Worm (Caenorhabditis elegans) whole organism, L4 larva: ENCODE measurements around the gene gst-42.
A peak's percentile ranks its signal among the peaks of the same experiment; 100 is the strongest.

Source experiments
- F10B5.3 ChIP-seq: sonication (generic microtip); optimal IDR thresholded peaks from 2 replicates; lab custom pipeline; 2016; ENCODE audit warnings: mild to moderate bottlenecking, missing genetic modification characterization, missing compliant biosample characterization
- F37D6.2 ChIP-seq: sonication (generic microtip); optimal IDR thresholded peaks from 2 replicates; lab custom pipeline; 2016; ENCODE audit warnings: mild to moderate bottlenecking, missing genetic modification characterization, missing compliant biosample characterization
- ZK337.2 ChIP-seq: fragments of 200-800 bp; sonication (Bioruptor generic); IDR thresholded peaks from 2 replicates; pipeline ENCODE4 v1.3.6; 2022; ENCODE audit warnings: missing genetic modification reagents, missing genetic modification characterization, missing compliant biosample characterization
- aha-1 ChIP-seq: fragments of 150-350 bp; peaks from one replicate; lab custom pipeline; 2014; ENCODE audit warnings: missing biosample characterization, missing genetic modification characterization
- arid-1 ChIP-seq: fragments of 200-800 bp; sonication (Bioruptor generic); conservative IDR thresholded peaks from 2 replicates; pipeline ENCODE4 v1.3.6; 2022; ENCODE audit warnings: missing genetic modification reagents, missing genetic modification characterization, missing compliant biosample characterization
- ceh-20 ChIP-seq: fragments of 200-800 bp; sonication (Bioruptor generic); IDR thresholded peaks from 2 replicates; pipeline ENCODE4 v1.3.6; 2022; ENCODE audit warnings: missing genetic modification reagents, missing genetic modification characterization, missing compliant biosample characterization
- ceh-28 ChIP-seq: fragments of 150-350 bp; optimal IDR thresholded peaks from 2 replicates; lab custom pipeline; 2014; ENCODE audit warnings: missing biosample characterization, missing genetic modification reagents, missing genetic modification characterization
- ceh-32 ChIP-seq: sonication (generic microtip); optimal IDR thresholded peaks from 2 replicates; lab custom pipeline; 2016; ENCODE audit warnings: mild to moderate bottlenecking, missing genetic modification characterization, missing compliant biosample characterization; ENCODE audit not compliant: poor library complexity
- ceh-44 ChIP-seq: fragments of 200-800 bp; sonication (Bioruptor generic); IDR thresholded peaks from 2 replicates; pipeline ENCODE4 v1.3.6; 2022; ENCODE audit warnings: missing genetic modification reagents, missing genetic modification characterization, missing compliant biosample characterization
- ceh-62 ChIP-seq: sonication (generic microtip); optimal IDR thresholded peaks from 2 replicates; lab custom pipeline; 2017; ENCODE audit warnings: missing biosample characterization, missing genetic modification characterization
- ces-1 ChIP-seq: fragments of 150-350 bp; sonication (generic microtip); optimal IDR thresholded peaks from 4 replicates; lab custom pipeline; 2014; ENCODE audit warnings: missing biosample characterization, missing genetic modification reagents, missing genetic modification characterization
- ctbp-1 ChIP-seq: fragments of 200-800 bp; sonication (Bioruptor generic); IDR thresholded peaks from 2 replicates; pipeline ENCODE4 v1.3.6; 2022; ENCODE audit warnings: missing genetic modification reagents, missing genetic modification characterization, missing compliant biosample characterization
- daf-19 ChIP-seq: fragments of 200-800 bp; sonication (Bioruptor generic); conservative IDR thresholded peaks from 2 replicates; pipeline ENCODE4 v1.3.6; 2022; ENCODE audit warnings: missing genetic modification characterization, missing compliant biosample characterization
- dmd-6 ChIP-seq: fragments of 200-800 bp; sonication (Bioruptor generic); IDR thresholded peaks from 2 replicates; pipeline ENCODE4 v1.3.6; 2022; ENCODE audit warnings: missing genetic modification reagents, missing genetic modification characterization, missing compliant biosample characterization
- dmd-9 ChIP-seq: fragments of 200-800 bp; sonication (Bioruptor generic); IDR thresholded peaks from 2 replicates; pipeline ENCODE4 v1.3.6; 2022; ENCODE audit warnings: missing genetic modification reagents, missing genetic modification characterization, missing compliant biosample characterization
- dve-1 ChIP-seq: sonication (generic microtip); optimal IDR thresholded peaks from 2 replicates; lab custom pipeline; 2017; ENCODE audit warnings: antibody characterized with exemption, mild to moderate bottlenecking, missing genetic modification characterization, missing compliant biosample characterization; ENCODE audit not compliant: insufficient read depth
- fos-1 ChIP-seq: fragments of 150-350 bp; optimal IDR thresholded peaks from 2 replicates; lab custom pipeline; 2014; ENCODE audit warnings: missing biosample characterization, missing genetic modification characterization
- gei-8 ChIP-seq: fragments of 200-800 bp; sonication (Bioruptor generic); optimal IDR thresholded peaks from 2 replicates; lab custom pipeline; 2018; ENCODE audit warnings: mild to moderate bottlenecking, missing genetic modification characterization, missing compliant biosample characterization
- hlh-11 ChIP-seq: fragments of 200-800 bp; sonication (Bioruptor generic); optimal IDR thresholded peaks from 2 replicates; lab custom pipeline; 2018; ENCODE audit warnings: mild to moderate bottlenecking, missing genetic modification characterization, missing compliant biosample characterization
- hmg-1.1 ChIP-seq: fragments of 200-800 bp; sonication (Bioruptor generic); IDR thresholded peaks from 2 replicates; pipeline ENCODE4 v1.3.6; 2022; ENCODE audit warnings: missing genetic modification reagents, missing genetic modification characterization, missing compliant biosample characterization
- lim-7 ChIP-seq: fragments of 200-800 bp; sonication (Bioruptor generic); IDR thresholded peaks from 2 replicates; pipeline ENCODE4 v1.3.6; 2022; ENCODE audit warnings: missing genetic modification characterization, missing compliant biosample characterization
- lin-1 ChIP-seq: fragments of 200-800 bp; sonication (Bioruptor generic); IDR thresholded peaks from 2 replicates; pipeline ENCODE4 v1.3.6; 2022; ENCODE audit warnings: missing genetic modification reagents, missing genetic modification characterization, missing compliant biosample characterization
- lin-13 ChIP-seq: fragments of 150-350 bp; optimal IDR thresholded peaks from 2 replicates; lab custom pipeline; 2014; ENCODE audit warnings: missing biosample characterization, missing genetic modification reagents, missing genetic modification characterization
- lir-3 ChIP-seq: sonication (generic microtip); optimal IDR thresholded peaks from 2 replicates; lab custom pipeline; 2016; ENCODE audit warnings: mild to moderate bottlenecking, missing genetic modification characterization, missing compliant biosample characterization
- lsy-2 ChIP-seq, 2 experiments: fragments of 150-350 bp in 1 of 2; sonication (generic microtip) in 1 of 2; optimal IDR thresholded peaks; 2 replicates each; lab custom pipeline; 2014 to 2017; ENCODE audit warnings: missing biosample characterization in 2 of 2, missing genetic modification characterization in 2 of 2
- mes-2 ChIP-seq: sonication (generic microtip); optimal IDR thresholded peaks from 2 replicates; lab custom pipeline; 2016; ENCODE audit warnings: missing genotype, mild to moderate bottlenecking, missing genetic modification characterization, missing compliant biosample characterization; ENCODE audit not compliant: poor library complexity, severe bottlenecking
- mxl-3 ChIP-seq: fragments of 200-800 bp; sonication (Bioruptor generic); optimal IDR thresholded peaks from 2 replicates; lab custom pipeline; 2018; ENCODE audit warnings: mild to moderate bottlenecking, missing genetic modification characterization, missing compliant biosample characterization
- nhr-10 ChIP-seq: fragments of 150-350 bp; optimal IDR thresholded peaks from 2 replicates; lab custom pipeline; 2014; ENCODE audit warnings: missing biosample characterization, missing genetic modification characterization
- nhr-102 ChIP-seq: sonication (generic microtip); optimal IDR thresholded peaks from 2 replicates; lab custom pipeline; 2016; ENCODE audit warnings: mild to moderate bottlenecking, missing genetic modification characterization, moderate library complexity, missing compliant biosample characterization
- nhr-111 ChIP-seq: fragments of 200-800 bp; sonication (Bioruptor generic); optimal IDR thresholded peaks from 2 replicates; lab custom pipeline; 2018; ENCODE audit warnings: mild to moderate bottlenecking, missing genetic modification characterization, missing compliant biosample characterization
- nhr-237 ChIP-seq: sonication (generic microtip); optimal IDR thresholded peaks from 2 replicates; lab custom pipeline; 2017; ENCODE audit warnings: missing biosample characterization, missing genetic modification characterization
- nhr-25 ChIP-seq: sonication (generic microtip); optimal IDR thresholded peaks from 2 replicates; lab custom pipeline; 2017; ENCODE audit warnings: missing genetic modification characterization, mild to moderate bottlenecking, missing compliant biosample characterization, antibody characterized with exemption, moderate library complexity, borderline replicate concordance; ENCODE audit not compliant: insufficient read depth
- nhr-41 ChIP-seq: fragments of 200-800 bp; sonication (Bioruptor generic); IDR thresholded peaks from 2 replicates; pipeline ENCODE4 v1.3.6; 2022; ENCODE audit warnings: missing genetic modification reagents, missing genetic modification characterization, missing compliant biosample characterization
- nhr-42 ChIP-seq: fragments of 200-800 bp; sonication (Bioruptor generic); IDR thresholded peaks from 2 replicates; pipeline ENCODE4 v1.3.6; 2022; ENCODE audit warnings: missing genetic modification characterization, missing compliant biosample characterization
- nhr-6 ChIP-seq: fragments of 150-350 bp; optimal IDR thresholded peaks from 2 replicates; lab custom pipeline; 2014; ENCODE audit warnings: missing biosample characterization, missing genetic modification characterization
- nhr-77 ChIP-seq: fragments of 150-350 bp; optimal IDR thresholded peaks from 2 replicates; lab custom pipeline; 2014; ENCODE audit warnings: missing biosample characterization, missing genetic modification characterization
- php-3 ChIP-seq: fragments of 200-800 bp; sonication (Bioruptor generic); IDR thresholded peaks from 2 replicates; pipeline ENCODE4 v1.3.6; 2022; ENCODE audit warnings: missing genetic modification reagents, missing genetic modification characterization, missing compliant biosample characterization
- saeg-2 ChIP-seq: fragments of 200-800 bp; sonication (Bioruptor generic); IDR thresholded peaks from 2 replicates; pipeline ENCODE4 v1.3.6; 2022; ENCODE audit warnings: missing genetic modification reagents, missing genetic modification characterization, missing compliant biosample characterization
- set-16 ChIP-seq: fragments of 200-800 bp; sonication (Bioruptor generic); IDR thresholded peaks from 2 replicates; pipeline ENCODE4 v1.3.6; 2022; ENCODE audit warnings: missing genetic modification reagents, missing genetic modification characterization, missing compliant biosample characterization
- skn-1 ChIP-seq: fragments of 150-350 bp; optimal IDR thresholded peaks from 2 replicates; lab custom pipeline; 2014; ENCODE audit warnings: missing biosample characterization, missing genetic modification characterization
- snpc-1.2 ChIP-seq: fragments of 200-800 bp; sonication (Bioruptor generic); IDR thresholded peaks from 2 replicates; pipeline ENCODE4 v1.3.6; 2022; ENCODE audit warnings: missing genetic modification reagents, missing genetic modification characterization, missing compliant biosample characterization
- spr-1 ChIP-seq: sonication (generic microtip); optimal IDR thresholded peaks from 2 replicates; lab custom pipeline; 2016; ENCODE audit warnings: mild to moderate bottlenecking, missing genetic modification characterization, missing compliant biosample characterization
- spr-3 ChIP-seq: fragments of 200-800 bp; sonication (Bioruptor generic); optimal IDR thresholded peaks from 2 replicates; lab custom pipeline; 2018; ENCODE audit warnings: mild to moderate bottlenecking, missing genetic modification characterization, missing compliant biosample characterization
- tag-97 ChIP-seq: fragments of 200-800 bp; sonication (Bioruptor generic); IDR thresholded peaks from 2 replicates; pipeline ENCODE4 v1.3.6; 2022; ENCODE audit warnings: missing genetic modification characterization, missing compliant biosample characterization
- unc-130 ChIP-seq: sonication (generic microtip); optimal IDR thresholded peaks from 2 replicates; lab custom pipeline; 2016; ENCODE audit warnings: missing genetic modification reagents, missing genetic modification characterization, missing compliant biosample characterization
- unc-39 ChIP-seq: sonication (generic microtip); optimal IDR thresholded peaks from 2 replicates; lab custom pipeline; 2017; ENCODE audit warnings: missing biosample characterization, missing genetic modification characterization
- vab-7 ChIP-seq: fragments of 200-800 bp; sonication (Bioruptor generic); IDR thresholded peaks from 2 replicates; pipeline ENCODE4 v1.3.6; 2022; ENCODE audit warnings: missing genetic modification reagents, missing genetic modification characterization, missing compliant biosample characterization
- zag-1 ChIP-seq: fragments of 150-350 bp; optimal IDR thresholded peaks from 2 replicates; lab custom pipeline; 2014; ENCODE audit warnings: missing biosample characterization, missing genetic modification characterization
- zip-2 ChIP-seq: fragments of 150-350 bp; optimal IDR thresholded peaks from 2 replicates; lab custom pipeline; 2014; ENCODE audit warnings: missing biosample characterization, missing genetic modification characterization
- ztf-11 ChIP-seq: fragments of 150-350 bp; optimal IDR thresholded peaks from 2 replicates; lab custom pipeline; 2014; ENCODE audit warnings: missing biosample characterization, missing genetic modification characterization

The gst-42 gene

DNA sequence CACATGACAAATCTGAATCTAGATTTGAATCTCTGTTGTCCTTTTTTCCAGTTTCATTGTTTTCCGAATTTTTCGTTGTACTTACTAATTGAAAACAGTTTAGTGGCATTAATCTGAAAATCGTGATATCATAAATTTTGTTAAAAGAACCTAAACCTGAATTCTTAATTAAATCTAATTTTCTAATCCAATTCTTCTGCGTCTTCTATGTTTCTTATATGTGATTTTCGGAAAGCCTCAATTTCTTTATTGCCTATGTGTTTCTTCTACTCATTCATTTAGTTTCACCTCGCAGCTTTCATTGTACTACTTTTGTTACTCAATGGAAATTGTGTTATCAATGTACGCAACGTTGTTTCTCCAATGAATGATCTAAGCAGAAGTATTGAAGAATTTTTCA, 16.0 kb upstream of the gst-42 start:
- TF ChIP-seq ztf-11 (tag; lab: Kevin White, UChicago), result no peak
- TF ChIP-seq lsy-2 (tag; optimal IDR thresholded peaks at IDR 0.05; lab: Kevin White, UChicago), result no peak
- no peak for TF ChIP-seq skn-1 (tag; lab: Kevin White, UChicago)
- TF ChIP-seq zag-1 (tag; lab: Kevin White, UChicago), result no peak

- no peak for TF ChIP-seq tag-97 (GFP tag; lab: Robert Waterston, UW)
- TF ChIP-seq mes-2 (tag; lab: Kevin White, UChicago), result no peak
- TF ChIP-seq gei-8 (GFP tag; lab: Kevin White, UChicago), result no peak
- TF ChIP-seq nhr-10 (tag; lab: Kevin White, UChicago), result no peak
- no peak for TF ChIP-seq arid-1 (GFP tag; lab: Robert Waterston, UW)
- no peak for TF ChIP-seq nhr-6 (tag; lab: Kevin White, UChicago)
- TF ChIP-seq dve-1 (tag; lab: Kevin White, UChicago), result peak; percentile 86
- TF ChIP-seq F10B5.3 (tag; lab: Kevin White, UChicago), result no peak
- TF ChIP-seq lim-7 (GFP tag; lab: Robert Waterston, UW), result no peak
- TF ChIP-seq nhr-111 (GFP tag; lab: Kevin White, UChicago), result no peak
- no peak for TF ChIP-seq zag-1 (tag; lab: Kevin White, UChicago)
- TF ChIP-seq hmg-1.1 (GFP tag; lab: Robert Waterston, UW), result no peak
- TF ChIP-seq dmd-6 (GFP tag; lab: Robert Waterston, UW), result peak; percentile 95
- no peak for TF ChIP-seq unc-39
- TF ChIP-seq nhr-42 (GFP tag; lab: Robert Waterston, UW), result no peak
- TF ChIP-seq nhr-41, result no peak
- TF ChIP-seq snpc-1.2, result no peak
- TF ChIP-seq lin-13, result no peak
- no peak for TF ChIP-seq saeg-2 (GFP tag; lab: Robert Waterston, UW)
- no peak for TF ChIP-seq lsy-2 (tag; optimal IDR thresholded peaks at IDR 0.05; lab: Kevin White, UChicago)
- no peak for TF ChIP-seq zip-2
- no peak for TF ChIP-seq php-3 (GFP tag; lab: Robert Waterston, UW)
- peak; percentile 83 for TF ChIP-seq hlh-11 (tag; lab: Kevin White, UChicago)
- TF ChIP-seq fos-1, result no peak
- TF ChIP-seq spr-1 (tag; lab: Kevin White, UChicago), result no peak
- no peak for TF ChIP-seq dmd-9 (GFP tag; lab: Robert Waterston, UW)
- TF ChIP-seq ces-1 (GFP tag; lab: Kevin White, UChicago), result no peak
- no peak for TF ChIP-seq unc-130
- no peak for TF ChIP-seq ceh-32
- TF ChIP-seq nhr-25 (tag; lab: Kevin White, UChicago), result no peak
- peak; percentile 82 for TF ChIP-seq nhr-77 (tag; lab: Kevin White, UChicago)
- no peak for TF ChIP-seq nhr-237 (tag; lab: Kevin White, UChicago)
- no peak for TF ChIP-seq ctbp-1 (GFP tag; lab: Robert Waterston, UW)
- no peak for TF ChIP-seq lir-3 (tag; lab: Kevin White, UChicago)
- TF ChIP-seq nhr-102 (tag; lab: Kevin White, UChicago), result no peak
- TF ChIP-seq mxl-3 (GFP tag; lab: Kevin White, UChicago), result peak; percentile 39
- no peak for TF ChIP-seq daf-19
- TF ChIP-seq F37D6.2, result no peak
- no peak for TF ChIP-seq spr-3
- 0 out of 2 replicates have a peak, but pooled peaks have one; percentile 19 for TF ChIP-seq lin-1 (GFP tag; lab: Robert Waterston, UW)
- no peak for TF ChIP-seq aha-1 (tag; lab: Kevin White, UChicago)
- TF ChIP-seq ceh-62 (tag; lab: Kevin White, UChicago), result no peak
- no peak for TF ChIP-seq ceh-28 (tag; lab: Kevin White, UChicago)
- TF ChIP-seq ceh-20 (GFP tag; lab: Robert Waterston, UW), result no peak
- TF ChIP-seq set-16 (GFP tag; lab: Robert Waterston, UW), result no peak
- no peak for TF ChIP-seq vab-7
- no peak for TF ChIP-seq ZK337.2 (GFP tag; lab: Robert Waterston, UW)
- no peak for TF ChIP-seq ceh-44 (GFP tag; lab: Robert Waterston, UW)
Measured at ce11 chrX:11738602-11739100, 10.9 kb upstream of the gst-42 start, which contains the start of gene nspa-9. nspa-9 (plus strand) TSS chrX:11739050.
